Fruit fly (Drosophila melanogaster): Measurements from ENCODE around the gene CG7702.

dm6 chr3R:18721368-18721767, 52.2 kb downstream of the CG7702 start:
- TF ChIP-seq pan (optimal IDR thresholded peaks at IDR 0.05): no peak
- TF ChIP-seq psq (optimal IDR thresholded peaks at IDR 0.05): no peak
- no peak for TF ChIP-seq CG8478 (optimal IDR thresholded peaks at IDR 0.05)

Data from whole organism.